In the genomic region with DNA sequence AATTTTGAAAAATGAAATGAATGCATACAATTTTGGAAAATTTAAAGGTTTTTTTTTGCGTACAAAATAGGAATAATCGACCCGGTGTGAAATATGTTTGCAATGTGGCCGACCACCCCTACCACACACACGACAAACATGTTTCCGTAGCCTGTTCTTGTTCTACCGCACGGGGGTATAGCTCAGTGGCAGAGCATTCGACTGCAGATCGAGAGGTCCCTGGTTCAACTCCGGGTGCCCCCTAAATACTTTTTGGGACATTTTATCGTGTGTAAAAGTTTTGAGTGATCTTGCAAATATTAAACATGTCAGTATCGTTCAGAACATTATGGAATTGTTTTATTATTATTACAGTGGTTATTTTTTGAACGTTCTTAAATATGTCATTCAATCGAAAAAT, we compare ENCODE assay signal across 5 worm cellular contexts.
TF ChIP-seq lines count a peak whose summit lies in the region.

No protein-coding gene starts in this region.

TF ChIP-seq in whole organism, L1 larva, 84 proteins besides CTCF, POLR2A, EP300 and RAD21 (continues in another document):
- TF ChIP-seq rnt-1 (tag; optimal IDR thresholded peaks at IDR 0.05; lab: Kevin White, UChicago) (peak; percentile 60), nhr-77 (tag; optimal IDR thresholded peaks at IDR 0.05; lab: Kevin White, UChicago) (peak; percentile 20), lsy-2 (tag; optimal IDR thresholded peaks at IDR 0.05; lab: Kevin White, UChicago) (peak; percentile 11 to 44), lin-15B (tag; optimal IDR thresholded peaks at IDR 0.05; lab: Kevin White, UChicago) (no peak), nhr-90 (tag; optimal IDR thresholded peaks at IDR 0.05; lab: Kevin White, UChicago; ENCODE audit: poor library complexity) (peak; percentile 54), elt-2 (tag; optimal IDR thresholded peaks at IDR 0.05; lab: Kevin White, UChicago) (peak; percentile 44), dsc-1 (tag; optimal IDR thresholded peaks at IDR 0.05; lab: Kevin White, UChicago) (peak; percentile 18), C16A3.4 (tag; optimal IDR thresholded peaks at IDR 0.05; lab: Kevin White, UChicago) (peak; percentile 39), dpl-1 (GFP tag; optimal IDR thresholded peaks at IDR 0.05; lab: Kevin White, UChicago) (no peak), efl-1 (optimal IDR thresholded peaks at IDR 0.05; lab: Kevin White, UChicago) (no peak), efl-1 (GFP tag; optimal IDR thresholded peaks at IDR 0.05 in 1 of 2; lab: Kevin White, UChicago) (no peak), nhr-20 (tag; optimal IDR thresholded peaks at IDR 0.05; lab: Kevin White, UChicago) (peak; percentile 37), swsn-7 (tag; optimal IDR thresholded peaks at IDR 0.05; lab: Kevin White, UChicago) (peak; percentile 23), lin-14 (GFP tag; optimal IDR thresholded peaks at IDR 0.05; lab: Kevin White, UChicago) (peak; percentile 43), nhr-19 (GFP tag; conservative IDR thresholded peaks at IDR 0.05; lab: Robert Waterston, UW) (peak; percentile 35), ceh-82 (tag; optimal IDR thresholded peaks at IDR 0.05; lab: Kevin White, UChicago) (peak in 1 of 3 experiments; percentile 22), mdl-1 (tag; optimal IDR thresholded peaks at IDR 0.05; lab: Kevin White, UChicago) (peak in 1 of 2 experiments; percentile 39)

TF ChIP-seq in whole organism, L3 larva, 47 proteins besides CTCF, POLR2A, EP300 and RAD21:
- TF ChIP-seq hmg-11 (tag; optimal IDR thresholded peaks at IDR 0.05; lab: Kevin White, UChicago) (peak; percentile 77), mml-1 (tag; optimal IDR thresholded peaks at IDR 0.05; lab: Kevin White, UChicago) (no peak), nfya-1 (tag; optimal IDR thresholded peaks at IDR 0.05; lab: Kevin White, UChicago; ENCODE audit: insufficient read depth) (peak; percentile 37), pqm-1 (tag; optimal IDR thresholded peaks at IDR 0.05; lab: Kevin White, UChicago) (peak; percentile 6), pha-4 (tag; optimal IDR thresholded peaks at IDR 0.05; lab: Kevin White, UChicago) (peak; percentile 33), tbx-2 (tag; optimal IDR thresholded peaks at IDR 0.05; lab: Kevin White, UChicago) (peak; percentile 47), aly-2 (tag; optimal IDR thresholded peaks at IDR 0.05; lab: Kevin White, UChicago) (no peak), nhr-43 (tag; optimal IDR thresholded peaks at IDR 0.05; lab: Kevin White, UChicago; ENCODE audit: poor library complexity, severe bottlenecking) (peak; percentile 45), zag-1 (tag; optimal IDR thresholded peaks at IDR 0.05; lab: Kevin White, UChicago) (no peak), elt-2 (tag; optimal IDR thresholded peaks at IDR 0.05; lab: Kevin White, UChicago) (peak; percentile 50), ceh-16 (tag; optimal IDR thresholded peaks at IDR 0.05; lab: Kevin White, UChicago) (no peak), lin-39 (tag; optimal IDR thresholded peaks at IDR 0.05; lab: Kevin White, UChicago) (peak; percentile 61)

TF ChIP-seq in whole organism, early embryonic, 17 proteins besides CTCF, POLR2A, EP300 and RAD21:
- TF ChIP-seq ceh-36 (tag; optimal IDR thresholded peaks at IDR 0.05; lab: Kevin White, UChicago) (peak; percentile 84), hmbx-1 (tag; optimal IDR thresholded peaks at IDR 0.05; lab: Kevin White, UChicago) (peak; percentile 76), tbx-11 (GFP tag; IDR thresholded peaks at IDR 0.05; lab: Robert Waterston, UW) (peak; percentile 86), B0310.2 (tag; optimal IDR thresholded peaks at IDR 0.05; lab: Kevin White, UChicago) (peak; percentile 79), scrt-1 (GFP tag; IDR thresholded peaks at IDR 0.05; lab: Robert Waterston, UW) (peak; percentile 91), hnd-1 (tag; optimal IDR thresholded peaks at IDR 0.05; lab: Kevin White, UChicago) (peak; percentile 68), flt-1 (GFP tag; IDR thresholded peaks at IDR 0.05; lab: Robert Waterston, UW) (peak; percentile 90), F13C5.2 (tag; optimal IDR thresholded peaks at IDR 0.05; lab: Kevin White, UChicago) (peak; percentile 82), ama-1 (optimal IDR thresholded peaks at IDR 0.05; lab: Kevin White, UChicago) (no peak), tbx-37 (GFP tag; conservative IDR thresholded peaks at IDR 0.05; lab: Robert Waterston, UW) (peak; percentile 88), hmg-4 (GFP tag; optimal IDR thresholded peaks at IDR 0.05; lab: Kevin White, UChicago) (peak; percentile 90), tra-4 (tag; optimal IDR thresholded peaks at IDR 0.05; lab: Kevin White, UChicago) (peak; percentile 65), ets-7 (tag; optimal IDR thresholded peaks at IDR 0.05; lab: Kevin White, UChicago) (peak; percentile 59), aly-1 (tag; optimal IDR thresholded peaks at IDR 0.05; lab: Kevin White, UChicago) (peak; percentile 83), ceh-13 (GFP tag; optimal IDR thresholded peaks at IDR 0.05; lab: Kevin White, UChicago) (peak; percentile 92), sea-1 (GFP tag; conservative IDR thresholded peaks at IDR 0.05; lab: Robert Waterston, UW) (peak; percentile 90), pes-1 (GFP tag; IDR thresholded peaks at IDR 0.05; lab: Robert Waterston, UW) (peak; percentile 95)

TF ChIP-seq in whole organism, midembryonic, 9 proteins besides CTCF, POLR2A, EP300 and RAD21:
- TF ChIP-seq cog-1 (tag; optimal IDR thresholded peaks at IDR 0.05; lab: Kevin White, UChicago): peak; percentile 67
- TF ChIP-seq flt-1 (GFP tag; IDR thresholded peaks at IDR 0.05; lab: Robert Waterston, UW): peak; percentile 95
- peak; percentile 84 for TF ChIP-seq ztf-29 (GFP tag; IDR thresholded peaks at IDR 0.05; lab: Robert Waterston, UW)
- TF ChIP-seq ref-1 (GFP tag; conservative IDR thresholded peaks at IDR 0.05; lab: Robert Waterston, UW): peak; percentile 82
- peak; percentile 45 for TF ChIP-seq med-1 (GFP tag; optimal IDR thresholded peaks at IDR 0.05; lab: Kevin White, UChicago; ENCODE audit: insufficient read depth)
- peak; percentile 86 for TF ChIP-seq klf-2 (GFP tag; conservative IDR thresholded peaks at IDR 0.05; lab: Robert Waterston, UW)
- peak; percentile 88 for TF ChIP-seq ztf-23 (GFP tag; IDR thresholded peaks at IDR 0.05; lab: Robert Waterston, UW)
- TF ChIP-seq tab-1 (GFP tag; IDR thresholded peaks at IDR 0.05; lab: Robert Waterston, UW): peak; percentile 96
- TF ChIP-seq T22C8.4 (GFP tag; IDR thresholded peaks at IDR 0.05; lab: Robert Waterston, UW): peak; percentile 76

TF ChIP-seq in whole organism, young adult, 124 proteins besides CTCF, POLR2A, EP300 and RAD21 (continues in another document):
- TF ChIP-seq Y95B8A.8 (GFP tag; IDR thresholded peaks at IDR 0.05; lab: Robert Waterston, UW) (no peak), ztf-25 (GFP tag; IDR thresholded peaks at IDR 0.05; lab: Robert Waterston, UW) (peak; percentile 79; the same call in 1 of the 2 replicates), ztf-3 (GFP tag; optimal IDR thresholded peaks at IDR 0.05; lab: Kevin White, UChicago) (peak; percentile 37), fkh-3 (tag; optimal IDR thresholded peaks at IDR 0.05; lab: Kevin White, UChicago) (no peak), efl-1 (GFP tag; optimal IDR thresholded peaks at IDR 0.05; lab: Kevin White, UChicago) (no peak), sptf-2 (GFP tag; optimal IDR thresholded peaks at IDR 0.05; lab: Kevin White, UChicago) (peak; percentile 74), aptf-3 (GFP tag; IDR thresholded peaks at IDR 0.05; lab: Robert Waterston, UW) (0 out of 2 replicates have a peak, but pooled peaks have one; percentile 33), pha-4 (tag; optimal IDR thresholded peaks at IDR 0.05; lab: Kevin White, UChicago) (no peak), lsy-27 (tag; optimal IDR thresholded peaks at IDR 0.05; lab: Kevin White, UChicago; ENCODE audit: borderline replicate concordance, insufficient read depth) (peak; percentile 24), athp-1 (tag; optimal IDR thresholded peaks at IDR 0.05; lab: Kevin White, UChicago) (peak; percentile 8), lin-35 (GFP tag; optimal IDR thresholded peaks at IDR 0.05; lab: Kevin White, UChicago) (peak in 1 of 3 experiments; percentile 32), aptf-2 (GFP tag; conservative IDR thresholded peaks at IDR 0.05; lab: Robert Waterston, UW) (0 out of 2 replicates have a peak, but pooled peaks have one; percentile 42), nhr-27 (tag; optimal IDR thresholded peaks at IDR 0.05; lab: Kevin White, UChicago) (no peak), F49E8.2 (tag; optimal IDR thresholded peaks at IDR 0.05; lab: Kevin White, UChicago; ENCODE audit: insufficient read depth) (no peak), ZK185.1 (tag; optimal IDR thresholded peaks at IDR 0.05; lab: Kevin White, UChicago; ENCODE audit: poor library complexity, severe bottlenecking) (peak; percentile 77), madf-8 (GFP tag; conservative IDR thresholded peaks at IDR 0.05; lab: Robert Waterston, UW) (no peak), nfyb-1 (GFP tag; IDR thresholded peaks at IDR 0.05; lab: Robert Waterston, UW) (peak; percentile 75; the same call in 1 of the 2 replicates), nfya-2 (GFP tag; IDR thresholded peaks at IDR 0.05; lab: Robert Waterston, UW) (no peak), ceh-58 (GFP tag; IDR thresholded peaks at IDR 0.05; lab: Robert Waterston, UW) (0 out of 2 replicates have a peak, but pooled peaks have one; percentile 25), Y53G8AR.9 (GFP tag; conservative IDR thresholded peaks at IDR 0.05; lab: Robert Waterston, UW) (no peak), chd-7 (tag; optimal IDR thresholded peaks at IDR 0.05; lab: Kevin White, UChicago) (peak; percentile 66), lsl-1 (GFP tag; optimal IDR thresholded peaks at IDR 0.05; lab: Kevin White, UChicago) (peak; percentile 4), dpff-1 (tag; optimal IDR thresholded peaks at IDR 0.05; lab: Kevin White, UChicago) (no peak), tlf-1 (GFP tag; optimal IDR thresholded peaks at IDR 0.05; lab: Kevin White, UChicago) (no peak), ztf-22 (GFP tag; optimal IDR thresholded peaks at IDR 0.05; lab: Kevin White, UChicago) (no peak), attf-5 (GFP tag; optimal IDR thresholded peaks at IDR 0.05; lab: Kevin White, UChicago) (peak; percentile 65), dox-1 (GFP tag; IDR thresholded peaks at IDR 0.05; lab: Robert Waterston, UW) (no peak), F33H1.4 (GFP tag; IDR thresholded peaks at IDR 0.05; lab: Robert Waterston, UW) (no peak), madf-10 (tag; optimal IDR thresholded peaks at IDR 0.05; lab: Kevin White, UChicago) (peak; percentile 19), C06A6.2 (GFP tag; conservative IDR thresholded peaks at IDR 0.05; lab: Robert Waterston, UW) (peak; percentile 59; the same call in 1 of the 2 replicates), cebp-2 (GFP tag; IDR thresholded peaks at IDR 0.05; lab: Robert Waterston, UW) (0 out of 2 replicates have a peak, but pooled peaks have one; percentile 81), F57A8.1 (GFP tag; optimal IDR thresholded peaks at IDR 0.05; lab: Kevin White, UChicago) (no peak), nhr-120 (GFP tag; IDR thresholded peaks at IDR 0.05; lab: Robert Waterston, UW) (peak; percentile 91), hlh-26 (GFP tag; conservative IDR thresholded peaks at IDR 0.05; lab: Robert Waterston, UW) (no peak)
